Worm (Caenorhabditis elegans): ENCODE data around the gene pcf-11.
"Not testable (repeated sequence)": the region's sequence is repeated elsewhere in the genome, so short reads cannot be mapped to it uniquely, and the experiment has no call there.

Gene pcf-11

DNA sequence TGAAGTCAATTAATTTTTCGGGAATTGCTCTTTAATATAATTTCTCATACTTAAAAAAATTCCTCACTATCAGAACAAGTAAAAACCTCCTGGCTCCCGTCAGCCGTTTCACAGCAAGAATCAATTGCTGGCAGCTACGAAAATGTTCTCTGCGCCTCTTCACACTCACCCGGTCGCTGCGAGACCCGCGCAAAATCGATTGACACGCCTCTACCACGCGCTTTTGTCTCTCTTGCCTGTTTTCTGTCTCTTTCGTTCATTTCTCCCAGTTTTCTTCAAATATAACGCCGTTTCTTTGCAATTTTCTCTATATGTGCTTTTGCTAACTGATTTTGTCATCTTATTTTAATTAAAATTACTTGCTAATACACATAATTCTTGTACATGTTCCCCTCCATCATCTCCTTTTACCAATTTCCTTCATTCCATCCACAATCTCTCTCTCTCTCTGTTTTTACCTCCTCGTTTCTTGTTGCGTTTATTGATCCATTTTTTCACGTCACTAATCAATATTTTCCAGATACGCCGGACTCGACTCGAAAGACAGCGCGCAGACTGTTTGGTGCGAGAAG is at the start of gene pcf-11:
pcf-11 (plus strand) TSS at position 522 of the 572 bp plus-strand sequence.
- TF ChIP-seq R02D3.7 (tag; optimal IDR thresholded peaks at IDR 0.05) = no peak
- TF ChIP-seq fos-1 (tag; optimal IDR thresholded peaks at IDR 0.05) = no peak
- TF ChIP-seq ceh-28 (tag; optimal IDR thresholded peaks at IDR 0.05) = peak; percentile 81
- no peak for TF ChIP-seq fkh-2 (tag; optimal IDR thresholded peaks at IDR 0.05)
- TF ChIP-seq lin-39 (tag; optimal IDR thresholded peaks at IDR 0.05) = peak; percentile 86
- TF ChIP-seq zag-1 (tag; optimal IDR thresholded peaks at IDR 0.05) = no peak
- peak; percentile 41 for TF ChIP-seq elt-2 (tag; optimal IDR thresholded peaks at IDR 0.05)
- TF ChIP-seq ceh-16 (tag; optimal IDR thresholded peaks at IDR 0.05) = no peak
- TF ChIP-seq pha-4 (tag; optimal IDR thresholded peaks at IDR 0.05) = peak; percentile 77
- peak; percentile 6 for TF ChIP-seq pqm-1 (tag; optimal IDR thresholded peaks at IDR 0.05)
- TF ChIP-seq nhr-12 (tag; optimal IDR thresholded peaks at IDR 0.05) = no peak
- TF ChIP-seq hmg-11 (tag; optimal IDR thresholded peaks at IDR 0.05) = peak; percentile 56
- TF ChIP-seq nhr-43 (tag; optimal IDR thresholded peaks at IDR 0.05; ENCODE audit: poor library complexity, severe bottlenecking) = peak; percentile 42
- TF ChIP-seq ztf-4 (tag; optimal IDR thresholded peaks at IDR 0.05) = no peak
- TF ChIP-seq ZK546.5 (tag; optimal IDR thresholded peaks at IDR 0.05) = no peak
- no peak for TF ChIP-seq mml-1 (tag; optimal IDR thresholded peaks at IDR 0.05)
- TF ChIP-seq lin-15B (tag; optimal IDR thresholded peaks at IDR 0.05) = peak; percentile 80
- no peak for TF ChIP-seq snpc-4 (tag; optimal IDR thresholded peaks at IDR 0.05)
- no peak for TF ChIP-seq elt-1 (tag; optimal IDR thresholded peaks at IDR 0.05)
- peak; percentile 87 for TF ChIP-seq nfya-1 (tag; optimal IDR thresholded peaks at IDR 0.05; ENCODE audit: insufficient read depth)
- TF ChIP-seq nhr-23 (tag; optimal IDR thresholded peaks at IDR 0.05) = peak; percentile 34
- no peak for TF ChIP-seq tbx-2 (tag; optimal IDR thresholded peaks at IDR 0.05)
- TF ChIP-seq nhr-25 (tag; optimal IDR thresholded peaks at IDR 0.05) = peak; percentile 28
- TF ChIP-seq skn-1 (tag; optimal IDR thresholded peaks at IDR 0.05) = peak; percentile 3
- TF ChIP-seq nhr-11 (tag; optimal IDR thresholded peaks at IDR 0.05) = no peak
- no peak for TF ChIP-seq nhr-76 (tag; optimal IDR thresholded peaks at IDR 0.05)
- TF ChIP-seq mdl-1 (tag; optimal IDR thresholded peaks at IDR 0.05) = peak; percentile 20
- peak; percentile 31 for TF ChIP-seq ama-1 (optimal IDR thresholded peaks at IDR 0.05)
- no peak for TF ChIP-seq jun-1 (tag; optimal IDR thresholded peaks at IDR 0.05)
- peak; percentile 3 for TF ChIP-seq sea-2 (GFP tag; optimal IDR thresholded peaks at IDR 0.05)

DNA sequence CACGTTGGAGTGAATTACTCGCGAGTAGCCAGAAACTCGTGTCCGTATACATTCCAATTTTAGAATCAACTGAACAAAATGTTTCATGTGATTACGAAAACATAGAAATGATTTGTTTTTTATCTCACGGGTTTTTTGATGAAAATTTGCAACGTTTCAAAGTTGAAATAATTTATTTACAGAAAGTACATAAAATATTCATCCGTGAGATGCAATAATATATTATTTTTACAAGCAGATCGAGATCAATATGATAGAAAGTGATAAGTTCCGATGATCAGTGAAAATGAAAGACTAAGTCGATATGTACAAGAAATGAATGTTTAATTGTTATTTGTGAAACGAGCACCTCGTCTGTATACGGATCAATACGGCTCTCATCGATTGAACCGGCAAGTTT is 44.3 kb upstream of the pcf-11 start, which contains the start of gene C27F2.6:
C27F2.6 (minus strand) TSS at position 101 of the 400 bp plus-strand sequence.
- TF ChIP-seq daf-12, ceh-28, egl-27 (tag; optimal IDR thresholded peaks at IDR 0.05): not testable (repeated sequence)

DNA sequence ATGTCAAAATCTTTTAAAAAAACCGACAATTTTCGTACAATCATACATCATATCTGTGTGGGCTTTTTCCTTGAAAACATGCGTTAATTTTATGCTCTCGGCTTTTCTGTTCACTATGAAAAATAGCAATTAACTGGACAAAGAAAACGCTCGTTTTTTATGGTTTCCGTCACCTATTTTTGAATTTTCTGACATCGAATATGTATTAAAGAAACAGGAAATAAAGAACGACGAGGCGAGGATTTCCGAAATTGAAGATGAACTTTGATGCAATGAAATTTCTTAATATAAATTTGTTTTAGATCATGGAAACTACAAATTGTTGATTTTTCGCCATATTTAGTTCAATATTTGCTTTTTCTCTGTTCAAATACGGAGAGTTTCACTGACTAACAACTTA is 40.8 kb upstream of the pcf-11 start:
- TF ChIP-seq lsy-12 (tag; optimal IDR thresholded peaks at IDR 0.05) (no peak), mml-1 (tag; optimal IDR thresholded peaks at IDR 0.05) (no peak), nhr-25 (tag; optimal IDR thresholded peaks at IDR 0.05) (no peak), fos-1 (tag; optimal IDR thresholded peaks at IDR 0.05) (no peak), nhr-12 (tag; optimal IDR thresholded peaks at IDR 0.05) (no peak), jun-1 (tag; optimal IDR thresholded peaks at IDR 0.05) (no peak), nhr-11 (tag; optimal IDR thresholded peaks at IDR 0.05) (no peak), tbx-2 (tag; optimal IDR thresholded peaks at IDR 0.05) (no peak), ceh-16 (tag; optimal IDR thresholded peaks at IDR 0.05) (no peak), snpc-4 (tag; optimal IDR thresholded peaks at IDR 0.05) (no peak), nhr-43 (tag; optimal IDR thresholded peaks at IDR 0.05; ENCODE audit: poor library complexity, severe bottlenecking) (no peak), elt-3 (tag; optimal IDR thresholded peaks at IDR 0.05) (no peak), nhr-23 (tag; optimal IDR thresholded peaks at IDR 0.05) (no peak), ceh-82 (tag; optimal IDR thresholded peaks at IDR 0.05) (no peak), ztf-4 (tag; optimal IDR thresholded peaks at IDR 0.05) (no peak), unc-62 (GFP tag; optimal IDR thresholded peaks at IDR 0.05) (no peak), daf-12 (tag; optimal IDR thresholded peaks at IDR 0.05) (no peak), R02D3.7 (tag; optimal IDR thresholded peaks at IDR 0.05) (no peak), fkh-2 (tag; optimal IDR thresholded peaks at IDR 0.05) (no peak)

Data from whole organism, L3 larva.